Fruit fly (Drosophila melanogaster) whole organism, prepupa: ENCODE measurements around the gene Hsp70Aa.

Experiments
- CG1621 ChIP-seq: fragments of 200-800 bp; sonication (Bioruptor generic); optimal IDR thresholded peaks from 3 replicates; lab custom pipeline; 2018; ENCODE audit warnings: missing biosample characterization, mild to moderate bottlenecking, missing genetic modification characterization
- CG34406 ChIP-seq: fragments of 200-800 bp; sonication (Bioruptor generic); optimal IDR thresholded peaks from 3 replicates; lab custom pipeline; 2016; ENCODE audit warnings: missing biosample characterization, missing genetic modification characterization
- CG3919 ChIP-seq: fragments of 200-800 bp; sonication (Bioruptor generic); optimal IDR thresholded peaks from 3 replicates; lab custom pipeline; 2016; ENCODE audit warnings: missing biosample characterization, missing genetic modification characterization
- CG6808 ChIP-seq: fragments of 200-800 bp; sonication (Bioruptor generic); optimal IDR thresholded peaks from 3 replicates; lab custom pipeline; 2017; ENCODE audit warnings: missing biosample characterization, missing genetic modification characterization, mild to moderate bottlenecking, moderate library complexity, missing genetic modification reagents
- CG8319 ChIP-seq: fragments of 200-800 bp; sonication (Bioruptor generic); optimal IDR thresholded peaks from 3 replicates; lab custom pipeline; 2016; ENCODE audit warnings: missing biosample characterization, missing genetic modification characterization
- Ets21C ChIP-seq: fragments of 200-800 bp; sonication (Bioruptor generic); optimal IDR thresholded peaks from 3 replicates; lab custom pipeline; 2016; ENCODE audit warnings: missing biosample characterization, missing genetic modification characterization
- Ets96B ChIP-seq: fragments of 200-800 bp; optimal IDR thresholded peaks from 2 replicates; lab custom pipeline; 2019; ENCODE audit warnings: missing biosample characterization, mild to moderate bottlenecking, missing genetic modification characterization, moderate library complexity
- Hr39 ChIP-seq: fragments of 200-800 bp; sonication (Bioruptor generic); optimal IDR thresholded peaks from 2 replicates; lab custom pipeline; 2016; ENCODE audit warnings: missing biosample characterization, missing genetic modification characterization
- Lpt ChIP-seq: fragments of 200-800 bp; sonication (Bioruptor generic); optimal IDR thresholded peaks from 3 replicates; lab custom pipeline; 2016; ENCODE audit warnings: missing biosample characterization, missing genetic modification characterization
- Sox102F ChIP-seq: fragments of 200-800 bp; sonication (Bioruptor generic); optimal IDR thresholded peaks from 2 replicates; lab custom pipeline; 2016; ENCODE audit warnings: missing biosample characterization, mild to moderate bottlenecking, missing genetic modification characterization
- dac ChIP-seq: fragments of 200-800 bp; sonication (Bioruptor generic); optimal IDR thresholded peaks from 2 replicates; lab custom pipeline; 2017; ENCODE audit warnings: missing biosample characterization, mild to moderate bottlenecking, missing genetic modification characterization
- pdm3 ChIP-seq: fragments of 200-800 bp; sonication (Bioruptor generic); optimal IDR thresholded peaks from 3 replicates; lab custom pipeline; 2016; ENCODE audit warnings: missing biosample characterization, missing genetic modification characterization
- salr ChIP-seq, 2 experiments: fragments of 200-800 bp; sonication (Bioruptor generic); optimal IDR thresholded peaks; 3 replicates each; lab custom pipeline; 2016 to 2018; ENCODE audit warnings: missing biosample characterization in 2 of 2, missing genetic modification characterization in 2 of 2, mild to moderate bottlenecking in 1 of 2
- ss ChIP-seq, 2 experiments: fragments of 200-800 bp; sonication (Bioruptor generic); optimal IDR thresholded peaks; 2 replicates in 1 of 2; 3 replicates in 1 of 2; lab custom pipeline; 2017 to 2018; ENCODE audit warnings: mild to moderate bottlenecking in 2 of 2, missing biosample characterization in 2 of 2, missing genetic modification characterization in 2 of 2, moderate library complexity in 1 of 2

- no peak for TF ChIP-seq Lpt (GFP tag; lab: Kevin White, UChicago)
- TF ChIP-seq CG8319 (GFP tag; lab: Kevin White, UChicago) = no peak
- TF ChIP-seq CG1621 = no peak
- TF ChIP-seq dac (GFP tag; lab: Kevin White, UChicago) = no peak
- TF ChIP-seq CG3919 (GFP tag; lab: Kevin White, UChicago) = no peak
- no peak for TF ChIP-seq CG34406 (GFP tag; lab: Kevin White, UChicago)
- no peak for TF ChIP-seq ss (GFP tag; optimal IDR thresholded peaks at IDR 0.05; lab: Kevin White, UChicago)
- no peak for TF ChIP-seq pdm3 (GFP tag; lab: Kevin White, UChicago)
- no peak for TF ChIP-seq Hr39 (GFP tag; lab: Kevin White, UChicago)
- no peak for TF ChIP-seq Ets21C (GFP tag; lab: Kevin White, UChicago)
- no peak for TF ChIP-seq salr (GFP tag; optimal IDR thresholded peaks at IDR 0.05; lab: Kevin White, UChicago)
- no peak for TF ChIP-seq Ets96B
- TF ChIP-seq CG6808 = no peak
- TF ChIP-seq Sox102F = no peak
These were observed 42.7 kb upstream of the Hsp70Aa start, which contains the start of gene Ect3 for dm6 chr3R:11999074-11999473.
